Worm (Caenorhabditis elegans) whole organism, L4 larva: ENCODE results near the gene srh-301.

Experiments used
- Y5F2A.4 ChIP-seq: fragments of 200-800 bp; sonication (Bioruptor generic); optimal IDR thresholded peaks from 2 replicates; lab custom pipeline; 2018; ENCODE audit warnings: mild to moderate bottlenecking, missing genetic modification characterization, missing compliant biosample characterization
- Y75B8A.6 ChIP-seq: fragments of 200-800 bp; sonication (Bioruptor generic); IDR thresholded peaks from 2 replicates; pipeline ENCODE4 v1.3.6; 2022; ENCODE audit warnings: missing genetic modification reagents, missing genetic modification characterization, missing compliant biosample characterization
- ZK546.5 ChIP-seq, 2 experiments: sonication (generic microtip); optimal IDR thresholded peaks; 2 replicates each; lab custom pipeline; 2017; ENCODE audit warnings: missing biosample characterization in 2 of 2, missing genetic modification characterization in 2 of 2
- ama-1 ChIP-seq: fragments of 150-350 bp; optimal IDR thresholded peaks from 2 replicates; lab custom pipeline; 2014; ENCODE audit warnings: inconsistent platforms, mixed read lengths
- arid-1 ChIP-seq: fragments of 200-800 bp; sonication (Bioruptor generic); conservative IDR thresholded peaks from 2 replicates; pipeline ENCODE4 v1.3.6; 2022; ENCODE audit warnings: missing genetic modification reagents, missing genetic modification characterization, missing compliant biosample characterization
- attf-4 ChIP-seq: sonication (generic microtip); optimal IDR thresholded peaks from 3 replicates; lab custom pipeline; 2017; ENCODE audit warnings: missing biosample characterization, missing genetic modification characterization
- ceh-20 ChIP-seq: fragments of 200-800 bp; sonication (Bioruptor generic); IDR thresholded peaks from 2 replicates; pipeline ENCODE4 v1.3.6; 2022; ENCODE audit warnings: missing genetic modification reagents, missing genetic modification characterization, missing compliant biosample characterization
- ceh-62 ChIP-seq: sonication (generic microtip); optimal IDR thresholded peaks from 2 replicates; lab custom pipeline; 2017; ENCODE audit warnings: missing biosample characterization, missing genetic modification characterization
- ces-1 ChIP-seq: fragments of 150-350 bp; sonication (generic microtip); optimal IDR thresholded peaks from 4 replicates; lab custom pipeline; 2014; ENCODE audit warnings: missing biosample characterization, missing genetic modification reagents, missing genetic modification characterization
- daf-12 ChIP-seq: fragments of 150-350 bp; optimal IDR thresholded peaks from 2 replicates; lab custom pipeline; 2014; ENCODE audit warnings: missing biosample characterization, missing genetic modification reagents, missing genetic modification characterization
- daf-16 ChIP-seq, 3 experiments: sonication (generic microtip); optimal IDR thresholded peaks; 2 replicates each; lab custom pipeline; 2016 to 2017; ENCODE audit warnings: missing genetic modification characterization in 3 of 3, missing genetic modification reagents in 3 of 3, mild to moderate bottlenecking in 2 of 3, missing compliant biosample characterization in 2 of 3, missing biosample characterization in 1 of 3, moderate library complexity in 1 of 3
- dmd-8 ChIP-seq: fragments of 200-800 bp; sonication (Bioruptor generic); IDR thresholded peaks from 2 replicates; pipeline ENCODE4 v1.3.6; 2022; ENCODE audit warnings: missing genetic modification characterization, missing compliant biosample characterization
- duxl-1 ChIP-seq: sonication (generic microtip); optimal IDR thresholded peaks from 2 replicates; lab custom pipeline; 2016; ENCODE audit warnings: mild to moderate bottlenecking, missing genetic modification characterization, moderate library complexity, missing compliant biosample characterization; ENCODE audit not compliant: poor library complexity
- gei-8 ChIP-seq: fragments of 200-800 bp; sonication (Bioruptor generic); optimal IDR thresholded peaks from 2 replicates; lab custom pipeline; 2018; ENCODE audit warnings: mild to moderate bottlenecking, missing genetic modification characterization, missing compliant biosample characterization
- hif-1 ChIP-seq, 2 experiments: sonication (generic microtip); optimal IDR thresholded peaks; 2 replicates each; lab custom pipeline; 2016 to 2017; ENCODE audit warnings: missing compliant biosample characterization in 2 of 2, missing genetic modification characterization in 2 of 2, missing genetic modification reagents in 2 of 2, missing genotype in 2 of 2, mild to moderate bottlenecking in 1 of 2
- hlh-11 ChIP-seq: fragments of 200-800 bp; sonication (Bioruptor generic); optimal IDR thresholded peaks from 2 replicates; lab custom pipeline; 2018; ENCODE audit warnings: mild to moderate bottlenecking, missing genetic modification characterization, missing compliant biosample characterization
- hlh-30 ChIP-seq: sonication (generic microtip); optimal IDR thresholded peaks from 2 replicates; lab custom pipeline; 2017; ENCODE audit warnings: antibody characterized with exemption, mild to moderate bottlenecking, missing genetic modification characterization, missing compliant biosample characterization; ENCODE audit not compliant: insufficient read depth
- hmg-1.1 ChIP-seq: fragments of 200-800 bp; sonication (Bioruptor generic); IDR thresholded peaks from 2 replicates; pipeline ENCODE4 v1.3.6; 2022; ENCODE audit warnings: missing genetic modification reagents, missing genetic modification characterization, missing compliant biosample characterization
- lin-38 ChIP-seq: fragments of 200-800 bp; sonication (Bioruptor generic); IDR thresholded peaks from 2 replicates; pipeline ENCODE4 v1.3.6; 2022; ENCODE audit warnings: missing genetic modification reagents, missing genetic modification characterization, missing compliant biosample characterization
- madf-5 ChIP-seq, 2 experiments: fragments of 200-800 bp; sonication (Bioruptor generic); IDR thresholded peaks; 2 replicates each; pipeline ENCODE4 v1.3.6; 2022; ENCODE audit warnings: missing compliant biosample characterization in 2 of 2, missing genetic modification characterization in 2 of 2
- madf-9 ChIP-seq: fragments of 200-800 bp; sonication (Bioruptor generic); conservative IDR thresholded peaks from 2 replicates; pipeline ENCODE4 v1.3.6; 2022; ENCODE audit warnings: missing genetic modification reagents, missing genetic modification characterization, missing compliant biosample characterization
- mxl-2 ChIP-seq: fragments of 200-800 bp; sonication (Bioruptor generic); conservative IDR thresholded peaks from 2 replicates; pipeline ENCODE4 v1.3.6; 2022; ENCODE audit warnings: missing genetic modification reagents, missing genetic modification characterization, missing compliant biosample characterization
- nhr-11 ChIP-seq: fragments of 150-350 bp; optimal IDR thresholded peaks from 2 replicates; lab custom pipeline; 2014; ENCODE audit warnings: missing biosample characterization, missing genetic modification characterization
- nhr-41 ChIP-seq: fragments of 200-800 bp; sonication (Bioruptor generic); IDR thresholded peaks from 2 replicates; pipeline ENCODE4 v1.3.6; 2022; ENCODE audit warnings: missing genetic modification reagents, missing genetic modification characterization, missing compliant biosample characterization
- nhr-48 ChIP-seq: sonication (generic microtip); optimal IDR thresholded peaks from 2 replicates; lab custom pipeline; 2016; ENCODE audit warnings: mild to moderate bottlenecking, missing genetic modification characterization, missing compliant biosample characterization
- nhr-76 ChIP-seq: fragments of 150-350 bp; optimal IDR thresholded peaks from 2 replicates; lab custom pipeline; 2014; ENCODE audit warnings: missing biosample characterization, missing genetic modification characterization
- pha-4 ChIP-seq, 2 experiments: fragments of 150-350 bp in 1 of 2; fragments of 200-800 bp in 1 of 2; sonication (Bioruptor generic) in 1 of 2; IDR thresholded peaks in 1 of 2; optimal IDR thresholded peaks in 1 of 2; 2 replicates each; pipeline versions ENCODE4 v1.3.6 to Lab custom; 2014 to 2022; ENCODE audit warnings: missing genetic modification characterization in 2 of 2, missing genetic modification reagents in 2 of 2, missing biosample characterization in 1 of 2, missing compliant biosample characterization in 1 of 2
- set-16 ChIP-seq: fragments of 200-800 bp; sonication (Bioruptor generic); IDR thresholded peaks from 2 replicates; pipeline ENCODE4 v1.3.6; 2022; ENCODE audit warnings: missing genetic modification reagents, missing genetic modification characterization, missing compliant biosample characterization
- snpc-1.2 ChIP-seq: fragments of 200-800 bp; sonication (Bioruptor generic); IDR thresholded peaks from 2 replicates; pipeline ENCODE4 v1.3.6; 2022; ENCODE audit warnings: missing genetic modification reagents, missing genetic modification characterization, missing compliant biosample characterization
- snpc-4 ChIP-seq: fragments of 150-350 bp; optimal IDR thresholded peaks from 2 replicates; lab custom pipeline; 2014; ENCODE audit warnings: missing biosample characterization, missing genetic modification characterization
- tag-97 ChIP-seq: fragments of 200-800 bp; sonication (Bioruptor generic); IDR thresholded peaks from 2 replicates; pipeline ENCODE4 v1.3.6; 2022; ENCODE audit warnings: missing genetic modification characterization, missing compliant biosample characterization
- unc-62 ChIP-seq, 3 experiments: fragments of 150-350 bp in 1 of 3; sonication (generic microtip); optimal IDR thresholded peaks in 2 of 3; peaks in 1 of 3; 1 replicate in 1 of 3; 2 replicates in 2 of 3; lab custom pipeline; 2014 to 2017; ENCODE audit warnings: missing biosample characterization in 3 of 3, missing genetic modification characterization in 3 of 3, missing genetic modification reagents in 3 of 3, missing genotype in 1 of 3
- ztf-11 ChIP-seq: fragments of 150-350 bp; optimal IDR thresholded peaks from 2 replicates; lab custom pipeline; 2014; ENCODE audit warnings: missing biosample characterization, missing genetic modification characterization

Gene srh-301

ce11 chrV:17800538-17800937, 24.2 kb upstream of the srh-301 start, which contains the start of gene srh-287:
Gene srh-287, plus strand, starts transcription at chrV:17800838.
- TF ChIP-seq ama-1 (no peak), duxl-1 (tag; lab: Kevin White, UChicago) (no peak), snpc-1.2 (GFP tag; lab: Robert Waterston, UW) (no peak), nhr-48 (tag; lab: Kevin White, UChicago) (no peak), ztf-11 (tag; lab: Kevin White, UChicago) (no peak), hlh-30 (tag; lab: Kevin White, UChicago) (no peak), daf-16 (GFP tag; optimal IDR thresholded peaks at IDR 0.05; lab: Kevin White, UChicago) (no peak), daf-16 (tag; optimal IDR thresholded peaks at IDR 0.05; lab: Kevin White, UChicago) (no peak), nhr-41 (GFP tag; lab: Robert Waterston, UW) (no peak), Y75B8A.6 (GFP tag; lab: Robert Waterston, UW) (no peak), ZK546.5 (tag; optimal IDR thresholded peaks at IDR 0.05; lab: Kevin White, UChicago) (no peak), arid-1 (GFP tag; lab: Robert Waterston, UW) (no peak), lin-38 (GFP tag; lab: Robert Waterston, UW) (no peak), dmd-8 (GFP tag; lab: Robert Waterston, UW) (no peak), nhr-76 (tag; lab: Kevin White, UChicago) (no peak), gei-8 (GFP tag; lab: Kevin White, UChicago) (no peak), daf-12 (tag; lab: Kevin White, UChicago) (no peak), pha-4 (GFP tag; IDR thresholded peaks at IDR 0.05; lab: Robert Waterston, UW) (no peak), pha-4 (tag; optimal IDR thresholded peaks at IDR 0.05; lab: Kevin White, UChicago) (no peak)
- TF ChIP-seq, all 104 proteins: peak for 0

ce11 chrV:17802519-17802918, 22.2 kb upstream of the srh-301 start, which contains the start of the genes Y94A7B.11 and srh-292:
Gene Y94A7B.11, minus strand, starts transcription at chrV:17802619.
Gene srh-292, plus strand, starts transcription at chrV:17802769.
- TF ChIP-seq ceh-62 (tag; lab: Kevin White, UChicago) (no peak), hmg-1.1 (no peak), nhr-11 (tag; lab: Kevin White, UChicago) (no peak), dmd-8 (GFP tag; lab: Robert Waterston, UW) (no peak), duxl-1 (tag; lab: Kevin White, UChicago) (no peak)

ce11 chrV:17805323-17805722, 19.4 kb upstream of the srh-301 start, which contains the start of gene srh-291:
Gene srh-291, plus strand, starts transcription at chrV:17805623.
- TF ChIP-seq tag-97 (GFP tag; lab: Robert Waterston, UW) (no peak), mxl-2 (GFP tag; lab: Robert Waterston, UW) (no peak), attf-4 (tag; lab: Kevin White, UChicago) (no peak), ceh-20 (GFP tag; lab: Robert Waterston, UW) (no peak), hif-1 (tag; optimal IDR thresholded peaks at IDR 0.05; lab: Kevin White, UChicago) (no peak), madf-5 (GFP tag; IDR thresholded peaks at IDR 0.05; lab: Robert Waterston, UW) (no peak), snpc-4 (tag; lab: Kevin White, UChicago) (no peak), Y5F2A.4 (no peak), set-16 (no peak)

ce11 chrV:17810053-17810452, 14.7 kb upstream of the srh-301 start, which contains the start of gene srh-296:
Gene srh-296, plus strand, starts transcription at chrV:17810353.
- no peak for TF ChIP-seq duxl-1 (tag; lab: Kevin White, UChicago)
- TF ChIP-seq Y5F2A.4 = no peak
- no peak for TF ChIP-seq madf-9 (GFP tag; lab: Robert Waterston, UW)
- no peak for TF ChIP-seq ces-1 (GFP tag; lab: Kevin White, UChicago)
- TF ChIP-seq hlh-11 (tag; lab: Kevin White, UChicago) = no peak
- peak in 1 of 2 experiments; percentile 2 for TF ChIP-seq unc-62 (GFP tag; optimal IDR thresholded peaks at IDR 0.05 in 1 of 2; lab: Kevin White, UChicago)
- no peak for TF ChIP-seq unc-62 (tag; optimal IDR thresholded peaks at IDR 0.05; lab: Kevin White, UChicago)
